Worm (Caenorhabditis elegans) whole organism, L1 larva: ENCODE data around the gene K01A6.5.

Source experiments
- blmp-1 ChIP-seq: fragments of 150-350 bp; optimal IDR thresholded peaks from 2 replicates; lab custom pipeline; 2014; ENCODE audit warnings: missing biosample characterization, missing genetic modification characterization
- dpl-1 ChIP-seq, 3 experiments: fragments of 150-350 bp in 2 of 3; sonication (generic microtip) in 1 of 3; optimal IDR thresholded peaks; 2 replicates each; lab custom pipeline; 2014 to 2017; ENCODE audit warnings: missing biosample characterization in 3 of 3, missing genetic modification characterization in 3 of 3, missing genetic modification reagents in 3 of 3
- efl-1 ChIP-seq, 4 experiments: fragments of 150-350 bp; optimal IDR thresholded peaks in 3 of 4; peaks in 1 of 4; 1 replicate in 1 of 4; 2 replicates in 3 of 4; lab custom pipeline; 2014; ENCODE audit warnings: missing biosample characterization in 2 of 4, missing genetic modification characterization in 2 of 4, missing genetic modification reagents in 2 of 4
- lin-39 ChIP-seq: fragments of 150-350 bp; optimal IDR thresholded peaks from 2 replicates; lab custom pipeline; 2014; ENCODE audit warnings: missing biosample characterization, missing genetic modification reagents, missing genetic modification characterization
- nhr-11 ChIP-seq: fragments of 150-350 bp; optimal IDR thresholded peaks from 2 replicates; lab custom pipeline; 2014; ENCODE audit warnings: missing biosample characterization, missing genetic modification characterization
- pqm-1 ChIP-seq: sonication (generic microtip); optimal IDR thresholded peaks from 3 replicates; lab custom pipeline; 2017; ENCODE audit warnings: missing biosample characterization, missing genetic modification characterization
- tbx-2 ChIP-seq: sonication (generic microtip); optimal IDR thresholded peaks from 2 replicates; lab custom pipeline; 2016; ENCODE audit warnings: missing genetic modification characterization, missing compliant biosample characterization
- ztf-11 ChIP-seq, 2 experiments: sonication (generic microtip); optimal IDR thresholded peaks; 2 replicates each; lab custom pipeline; 2016 to 2017; ENCODE audit warnings: missing genetic modification characterization in 2 of 2, missing biosample characterization in 1 of 2, missing compliant biosample characterization in 1 of 2

DNA sequence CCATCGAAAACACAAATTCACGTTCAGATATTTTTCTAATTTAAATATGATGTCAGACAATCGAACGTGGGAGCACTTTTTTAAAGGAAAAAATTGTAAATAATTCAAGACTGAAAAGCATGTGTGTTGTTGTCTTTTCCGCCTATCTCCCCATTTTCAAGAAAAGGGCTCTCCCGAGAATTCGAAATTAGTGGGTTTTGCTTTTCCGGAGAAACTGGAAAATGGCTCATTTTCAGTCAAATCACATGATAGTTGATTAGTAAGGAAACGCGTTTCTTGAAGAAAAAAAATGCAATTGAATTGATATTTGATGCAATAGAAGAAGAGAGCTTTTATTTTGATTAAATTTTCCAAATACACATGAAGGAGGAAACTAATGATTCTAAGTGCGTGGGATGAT is 17.3 kb downstream of the K01A6.5 start:
- no peak for TF ChIP-seq blmp-1 (tag; lab: Kevin White, UChicago)
- peak; percentile 4 for TF ChIP-seq tbx-2 (tag; lab: Kevin White, UChicago)
- no peak for TF ChIP-seq dpl-1 (GFP tag; optimal IDR thresholded peaks at IDR 0.05; lab: Kevin White, UChicago)
- no peak for TF ChIP-seq pqm-1
- no peak for TF ChIP-seq ztf-11 (tag; optimal IDR thresholded peaks at IDR 0.05; lab: Kevin White, UChicago)
- no peak for TF ChIP-seq efl-1 (optimal IDR thresholded peaks at IDR 0.05; lab: Kevin White, UChicago)
- no peak for TF ChIP-seq efl-1 (GFP tag; optimal IDR thresholded peaks at IDR 0.05 in 1 of 2; lab: Kevin White, UChicago)
- TF ChIP-seq nhr-11 (tag; lab: Kevin White, UChicago) = no peak
- TF ChIP-seq lin-39 = no peak
